Fruit fly (Drosophila melanogaster) whole organism, embryonic: ENCODE data around the gene CG14431.

Experiments
- Ada2b ChIP-seq: fragments of 200-800 bp; sonication (Bioruptor generic); IDR thresholded peaks from 2 replicates; pipeline ENCODE4 v1.3.6; 2022; ENCODE audit warnings: missing biosample characterization, missing genetic modification characterization
- Adf1 ChIP-seq: fragments of 200-800 bp; sonication (Bioruptor generic); IDR thresholded peaks from 2 replicates; pipeline ENCODE4 v1.3.6; 2022; ENCODE audit warnings: missing biosample characterization, missing genetic modification characterization
- Atf6 ChIP-seq: fragments of 200-800 bp; sonication (Bioruptor generic); IDR thresholded peaks from 2 replicates; pipeline ENCODE4 v1.3.6; 2022; ENCODE audit warnings: missing biosample characterization, missing genetic modification characterization
- Bgb ChIP-seq: fragments of 200-800 bp; sonication (Bioruptor generic); IDR thresholded peaks from 2 replicates; pipeline ENCODE4 v1.3.6; 2022; ENCODE audit warnings: missing biosample characterization, missing genetic modification characterization; ENCODE audit not compliant: partially characterized antibody
- CG10209 ChIP-seq: fragments of 200-800 bp; sonication (Bioruptor generic); optimal IDR thresholded peaks from 3 replicates; lab custom pipeline; 2017; ENCODE audit warnings: missing biosample characterization, mild to moderate bottlenecking, missing genetic modification characterization, missing genetic modification reagents
- CG10979 ChIP-seq: fragments of 200-800 bp; sonication (Bioruptor generic); optimal IDR thresholded peaks from 2 replicates; lab custom pipeline; 2018; ENCODE audit warnings: missing biosample characterization, mild to moderate bottlenecking, missing genetic modification characterization, moderate library complexity
- CG11504 ChIP-seq: fragments of 200-800 bp; sonication (Bioruptor generic); optimal IDR thresholded peaks from 3 replicates; lab custom pipeline; 2019; ENCODE audit warnings: missing biosample characterization, mild to moderate bottlenecking, missing genetic modification characterization, moderate library complexity
- CG11695 ChIP-seq: fragments of 200-800 bp; sonication (Bioruptor generic); IDR thresholded peaks from 3 replicates; pipeline ENCODE4 v1.3.6; 2022; ENCODE audit warnings: missing biosample characterization, missing genetic modification characterization
- CG12391 ChIP-seq: fragments of 200-800 bp; sonication (Bioruptor generic); optimal IDR thresholded peaks from 3 replicates; lab custom pipeline; 2018; ENCODE audit warnings: missing biosample characterization, mild to moderate bottlenecking, missing genetic modification characterization, moderate library complexity
- CG13287 ChIP-seq: fragments of 200-800 bp; sonication (Bioruptor generic); IDR thresholded peaks from 2 replicates; pipeline ENCODE4 v1.3.6; 2022; ENCODE audit warnings: missing biosample characterization, missing genetic modification characterization; ENCODE audit not compliant: partially characterized antibody
- CG15269 ChIP-seq: fragments of 200-800 bp; sonication (Bioruptor generic); optimal IDR thresholded peaks from 2 replicates; lab custom pipeline; 2018; ENCODE audit warnings: missing biosample characterization, mild to moderate bottlenecking, missing genetic modification characterization, moderate library complexity
- CG17829 ChIP-seq: fragments of 200-800 bp; optimal IDR thresholded peaks from 2 replicates; lab custom pipeline; 2019; ENCODE audit warnings: missing biosample characterization, mild to moderate bottlenecking, missing genetic modification characterization, moderate library complexity
- CG18599 ChIP-seq: fragments of 200-800 bp; sonication (Bioruptor generic); optimal IDR thresholded peaks from 3 replicates; lab custom pipeline; 2017; ENCODE audit warnings: missing biosample characterization, missing genetic modification characterization, mild to moderate bottlenecking, moderate library complexity, missing genetic modification reagents
- CG2199 ChIP-seq: fragments of 200-800 bp; sonication (Bioruptor generic); IDR thresholded peaks from 3 replicates; pipeline ENCODE4 v1.3.6; 2022; ENCODE audit warnings: missing biosample characterization, missing genetic modification characterization
- CG34376 ChIP-seq: fragments of 200-800 bp; sonication (Bioruptor generic); optimal IDR thresholded peaks from 2 replicates; lab custom pipeline; 2018; ENCODE audit warnings: missing biosample characterization, mild to moderate bottlenecking, missing genetic modification characterization
- CG3847 ChIP-seq: fragments of 200-800 bp; sonication (Bioruptor generic); IDR thresholded peaks from 2 replicates; pipeline ENCODE4 v1.3.6; 2022; ENCODE audit warnings: missing biosample characterization, missing genetic modification characterization
- CG5245 ChIP-seq: fragments of 200-800 bp; sonication (Bioruptor generic); optimal IDR thresholded peaks from 3 replicates; lab custom pipeline; 2016; ENCODE audit warnings: missing biosample characterization, missing genetic modification characterization
- CG7786 ChIP-seq: fragments of 200-800 bp; sonication (Bioruptor generic); optimal IDR thresholded peaks from 2 replicates; lab custom pipeline; 2016; ENCODE audit warnings: missing biosample characterization, missing genetic modification characterization
- CG8290 ChIP-seq, 3 experiments: fragments of 200-800 bp; sonication (Bioruptor generic); optimal IDR thresholded peaks; 2 replicates each; lab custom pipeline; 2016 to 2019; ENCODE audit warnings: missing biosample characterization in 3 of 3, missing genetic modification characterization in 3 of 3, mild to moderate bottlenecking in 2 of 3, moderate library complexity in 1 of 3
- Dad ChIP-seq: fragments of 200-800 bp; sonication (Bioruptor generic); optimal IDR thresholded peaks from 3 replicates; lab custom pipeline; 2016; ENCODE audit warnings: missing biosample characterization, missing genetic modification characterization
- Dll ChIP-seq: fragments of 200-800 bp; sonication (Bioruptor generic); IDR thresholded peaks from 4 replicates; pipeline ENCODE4 v1.3.6; 2022; ENCODE audit warnings: missing biosample characterization, missing genetic modification characterization; ENCODE audit not compliant: partially characterized antibody
- Drgx ChIP-seq: fragments of 200-800 bp; sonication (Bioruptor generic); IDR thresholded peaks from 2 replicates; pipeline ENCODE4 v1.3.6; 2022; ENCODE audit warnings: missing biosample characterization, missing genetic modification characterization
- HmgD ChIP-seq: fragments of 200-800 bp; sonication (Bioruptor generic); optimal IDR thresholded peaks from 3 replicates; lab custom pipeline; 2016; ENCODE audit warnings: missing biosample characterization, missing genetic modification characterization
- Jarid2 ChIP-seq: fragments of 200-800 bp; sonication (Bioruptor generic); optimal IDR thresholded peaks from 3 replicates; lab custom pipeline; 2017; ENCODE audit warnings: mild to moderate bottlenecking, missing biosample characterization, missing genetic modification reagents, missing genetic modification characterization
- Med ChIP-seq: fragments of 200-800 bp; sonication (Bioruptor generic); peaks from one replicate; lab custom pipeline; 2016; ENCODE audit warnings: missing biosample characterization, missing genetic modification characterization, mild to moderate bottlenecking, inconsistent platforms, moderate library complexity
- Trl ChIP-seq, 3 experiments: fragments of >200 bp in 2 of 3; fragments of 200-800 bp in 1 of 3; sonication (Bioruptor generic) in 1 of 3; optimal IDR thresholded peaks; 2 replicates in 1 of 3; 3 replicates in 2 of 3; lab custom pipeline; 2016 to 2017; ENCODE audit warnings: missing biosample characterization in 1 of 3, missing genetic modification characterization in 1 of 3
- bsh ChIP-seq, 2 experiments: fragments of 200-800 bp; sonication (Bioruptor generic); optimal IDR thresholded peaks; 2 replicates each; lab custom pipeline; 2017 to 2018; ENCODE audit warnings: mild to moderate bottlenecking in 2 of 2, missing biosample characterization in 2 of 2, missing genetic modification characterization in 2 of 2, moderate library complexity in 1 of 2
- chinmo ChIP-seq: fragments of 200-800 bp; sonication (Bioruptor generic); IDR thresholded peaks from 4 replicates; pipeline ENCODE4 v1.3.6; 2022; ENCODE audit warnings: missing biosample characterization, missing genetic modification characterization; ENCODE audit not compliant: partially characterized antibody
- chm ChIP-seq: fragments of 200-800 bp; sonication (Bioruptor generic); IDR thresholded peaks from 2 replicates; pipeline ENCODE4 v1.3.6; 2022; ENCODE audit warnings: missing biosample characterization, missing genetic modification characterization
- chn ChIP-seq: fragments of 200-800 bp; sonication (Bioruptor generic); optimal IDR thresholded peaks from 2 replicates; lab custom pipeline; 2016; ENCODE audit warnings: missing biosample characterization, missing genetic modification characterization
- fd3F ChIP-seq: fragments of 200-800 bp; sonication (Bioruptor generic); optimal IDR thresholded peaks from 2 replicates; lab custom pipeline; 2018; ENCODE audit warnings: missing biosample characterization, mild to moderate bottlenecking, missing genetic modification characterization, moderate library complexity
- hkb ChIP-seq, 2 experiments: fragments of 200-800 bp in 1 of 2; fragments of >200 bp in 1 of 2; sonication (Bioruptor generic) in 1 of 2; IDR thresholded peaks in 1 of 2; optimal IDR thresholded peaks in 1 of 2; 2 replicates each; pipeline versions ENCODE4 v1.3.6 to Lab custom; 2017 to 2022; ENCODE audit warnings: missing biosample characterization in 1 of 2, missing genetic modification characterization in 1 of 2
- inv ChIP-seq: fragments of 200-800 bp; sonication (Bioruptor generic); IDR thresholded peaks from 2 replicates; pipeline ENCODE4 v1.3.6; 2022; ENCODE audit warnings: missing biosample characterization, missing genetic modification characterization; ENCODE audit not compliant: partially characterized antibody
- ken ChIP-seq: fragments of 200-800 bp; sonication (Bioruptor generic); IDR thresholded peaks from 3 replicates; pipeline ENCODE4 v1.3.6; 2022; ENCODE audit warnings: missing biosample characterization, missing genetic modification characterization
- lbe ChIP-seq: fragments of 200-800 bp; sonication (Bioruptor generic); optimal IDR thresholded peaks from 2 replicates; lab custom pipeline; 2016; ENCODE audit warnings: missing biosample characterization, mild to moderate bottlenecking, missing genetic modification characterization
- nom ChIP-seq: fragments of 200-800 bp; sonication (Bioruptor generic); optimal IDR thresholded peaks from 2 replicates; lab custom pipeline; 2017; ENCODE audit warnings: missing biosample characterization, missing genetic modification characterization, mild to moderate bottlenecking, moderate library complexity, missing genetic modification reagents
- pfk ChIP-seq: fragments of 200-800 bp; sonication (Bioruptor generic); optimal IDR thresholded peaks from 2 replicates; lab custom pipeline; 2018; ENCODE audit warnings: missing biosample characterization, mild to moderate bottlenecking, missing genetic modification characterization, moderate library complexity
- prd ChIP-seq, 3 experiments: fragments of >200 bp in 2 of 3; fragments of 200-800 bp in 1 of 3; sonication (Bioruptor generic) in 1 of 3; optimal IDR thresholded peaks in 2 of 3; IDR thresholded peaks in 1 of 3; 2 replicates in 2 of 3; 3 replicates in 1 of 3; pipeline versions ENCODE4 v1.3.6 to Lab custom; 2017 to 2022; ENCODE audit warnings: missing biosample characterization in 1 of 3, missing genetic modification characterization in 1 of 3
- row ChIP-seq: fragments of 200-800 bp; sonication (Bioruptor generic); IDR thresholded peaks from 3 replicates; pipeline ENCODE4 v1.3.6; 2022; ENCODE audit warnings: missing biosample characterization, missing genetic modification characterization
- schlank ChIP-seq: fragments of 200-800 bp; sonication (Bioruptor generic); optimal IDR thresholded peaks from 2 replicates; lab custom pipeline; 2018; ENCODE audit warnings: missing biosample characterization, mild to moderate bottlenecking, missing genetic modification characterization
- slbo ChIP-seq: fragments of 200-800 bp; sonication (Bioruptor generic); IDR thresholded peaks from 2 replicates; pipeline ENCODE4 v1.3.6; 2022; ENCODE audit warnings: missing biosample characterization, missing genetic modification characterization
- sna ChIP-seq: fragments of 200-800 bp; sonication (Bioruptor generic); IDR thresholded peaks from 2 replicates; pipeline ENCODE4 v1.3.6; 2022; ENCODE audit warnings: missing biosample characterization, missing genetic modification characterization; ENCODE audit not compliant: partially characterized antibody
- sob ChIP-seq: fragments of 200-800 bp; sonication (Bioruptor generic); IDR thresholded peaks from 2 replicates; pipeline ENCODE4 v1.3.6; 2022; ENCODE audit warnings: missing biosample characterization, missing genetic modification characterization
- unpg ChIP-seq: fragments of 200-800 bp; sonication (Bioruptor generic); optimal IDR thresholded peaks from 3 replicates; lab custom pipeline; 2018; ENCODE audit warnings: missing biosample characterization, mild to moderate bottlenecking, missing genetic modification characterization, moderate library complexity
- vnd ChIP-seq: fragments of 200-800 bp; sonication (Bioruptor generic); IDR thresholded peaks from 3 replicates; pipeline ENCODE4 v1.3.6; 2022; ENCODE audit warnings: missing biosample characterization, missing genetic modification characterization; ENCODE audit not compliant: partially characterized antibody
- yki ChIP-seq: fragments of >200 bp; optimal IDR thresholded peaks from 3 replicates; lab custom pipeline; 2018

Gene CG14431

DNA sequence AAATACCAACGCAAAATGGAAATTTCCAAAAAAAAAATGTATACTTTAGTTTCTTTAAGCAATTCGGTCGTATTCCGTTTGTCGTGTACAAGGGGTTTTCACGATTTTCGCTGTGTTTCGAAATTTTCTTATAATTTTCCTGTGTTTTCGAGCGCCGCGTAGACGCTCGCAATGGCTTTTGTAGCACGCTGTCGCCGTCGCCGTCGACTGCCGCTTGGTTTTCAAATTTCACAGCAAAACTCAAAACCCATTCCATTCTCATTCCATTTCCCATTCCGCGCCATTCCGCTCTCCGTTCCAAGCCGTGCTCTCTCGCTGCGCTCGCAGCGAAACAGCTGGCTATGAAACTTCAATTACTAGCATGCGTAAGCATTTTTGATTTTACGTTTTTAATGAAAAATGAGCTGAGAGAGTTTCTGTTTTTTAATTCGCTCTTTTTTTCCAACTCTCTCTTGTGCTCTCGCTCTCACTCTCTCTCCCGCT is 73.4 kb downstream of the CG14431 start (continued):
- TF ChIP-seq CG15269 (tag; lab: Kevin White, UChicago) (peak; percentile 18), CG8290 (GFP tag; optimal IDR thresholded peaks at IDR 0.05; lab: Kevin White, UChicago) (no peak), CG8290 (tag; optimal IDR thresholded peaks at IDR 0.05; lab: Kevin White, UChicago) (peak; percentile 24 to 29), Med (peak; percentile 76), Jarid2 (peak; percentile 71), CG11695 (GFP tag; lab: Robert Waterston, UW) (peak; percentile 48; the same call in 1 of the 3 replicates), CG10209 (GFP tag; lab: Kevin White, UChicago) (peak; percentile 5), Dll (peak; percentile 37; the same call in 1 of the 4 replicates), Drgx (GFP tag; lab: Robert Waterston, UW) (peak; percentile 56), row (GFP tag; lab: Robert Waterston, UW) (peak; percentile 38; the same call in 2 of the 3 replicates), chn (GFP tag; lab: Kevin White, UChicago) (no peak), HmgD (GFP tag; lab: Kevin White, UChicago) (no peak), Atf6 (GFP tag; lab: Robert Waterston, UW) (0 out of 2 replicates have a peak, but pooled peaks have one; percentile 22), slbo (GFP tag; lab: Robert Waterston, UW) (peak; percentile 52; the same call in 1 of the 2 replicates), CG13287 (GFP tag; lab: Robert Waterston, UW) (peak; percentile 32; the same call in 1 of the 2 replicates), Ada2b (GFP tag; lab: Robert Waterston, UW) (no peak), Adf1 (peak; percentile 67), prd (optimal IDR thresholded peaks at IDR 0.05; lab: Kevin White, UChicago) (no peak), prd (GFP tag; IDR thresholded peaks at IDR 0.05; lab: Robert Waterston, UW) (peak; percentile 23; the same call in 1 of the 3 replicates), chinmo (GFP tag; lab: Robert Waterston, UW) (0 out of 4 replicates have a peak, but pooled peaks have one; percentile 57), unpg (GFP tag; lab: Kevin White, UChicago) (peak; percentile 1), bsh (GFP tag; optimal IDR thresholded peaks at IDR 0.05; lab: Kevin White, UChicago) (no peak), vnd (no peak), chm (GFP tag; lab: Robert Waterston, UW) (peak; percentile 76), CG3847 (GFP tag; lab: Robert Waterston, UW) (no peak), sob (GFP tag; lab: Robert Waterston, UW) (0 out of 2 replicates have a peak, but pooled peaks have one; percentile 13), CG17829 (peak; percentile 8), CG2199 (GFP tag; lab: Robert Waterston, UW) (0 out of 3 replicates have a peak, but pooled peaks have one; percentile 53), Dad (GFP tag; lab: Kevin White, UChicago) (peak; percentile 4), Bgb (GFP tag; lab: Robert Waterston, UW) (peak; percentile 26; the same call in 1 of the 2 replicates), CG12391 (tag; lab: Kevin White, UChicago) (peak; percentile 9), CG18599 (GFP tag; lab: Kevin White, UChicago) (peak; percentile 29), CG7786 (peak; percentile 3), ken (peak; percentile 43; the same call in 1 of the 3 replicates), lbe (GFP tag; lab: Kevin White, UChicago) (peak; percentile 38), inv (no peak), nom (peak; percentile 54), sna (0 out of 2 replicates have a peak, but pooled peaks have one; percentile 58), CG11504 (tag; lab: Kevin White, UChicago) (peak; percentile 2), Trl (optimal IDR thresholded peaks at IDR 0.05; lab: Kevin White, UChicago) (peak; percentile 88 to 95), Trl (GFP tag; optimal IDR thresholded peaks at IDR 0.05; lab: Kevin White, UChicago) (peak; percentile 61), schlank (tag; lab: Kevin White, UChicago) (no peak), CG5245 (peak; percentile 15), pfk (GFP tag; lab: Kevin White, UChicago) (peak; percentile 100), CG34376 (GFP tag; lab: Kevin White, UChicago) (peak; percentile 2), yki (lab: Kevin White, UChicago) (peak; percentile 94), CG10979 (tag; lab: Kevin White, UChicago) (peak; percentile 8), fd3F (GFP tag; lab: Kevin White, UChicago) (no peak), hkb (optimal IDR thresholded peaks at IDR 0.05; lab: Kevin White, UChicago) (no peak), hkb (GFP tag; IDR thresholded peaks at IDR 0.05; lab: Robert Waterston, UW) (0 out of 2 replicates have a peak, but pooled peaks have one; percentile 24)
